Worm (Caenorhabditis elegans) whole organism, midembryonic: ENCODE data around the gene mlh-1.

ENCODE experiments used
- T22C8.4 ChIP-seq: fragments of 200-800 bp; sonication (Bioruptor generic); IDR thresholded peaks from 2 replicates; pipeline ENCODE4 v1.3.6; 2022; ENCODE audit warnings: missing genetic modification characterization, missing compliant biosample characterization
- cog-1 ChIP-seq: sonication (generic microtip); optimal IDR thresholded peaks from 2 replicates; lab custom pipeline; 2016; ENCODE audit warnings: missing genetic modification characterization, missing compliant biosample characterization
- flt-1 ChIP-seq: fragments of 200-800 bp; sonication (Bioruptor generic); IDR thresholded peaks from 2 replicates; pipeline ENCODE4 v1.3.6; 2022; ENCODE audit warnings: missing genetic modification characterization, missing compliant biosample characterization
- klf-2 ChIP-seq: fragments of 200-800 bp; sonication (Bioruptor generic); conservative IDR thresholded peaks from 2 replicates; pipeline ENCODE4 v1.3.6; 2022; ENCODE audit warnings: missing genetic modification reagents, missing genetic modification characterization, missing compliant biosample characterization
- ref-1 ChIP-seq: fragments of 200-800 bp; sonication (Bioruptor generic); conservative IDR thresholded peaks from 2 replicates; pipeline ENCODE4 v1.3.6; 2022; ENCODE audit warnings: missing genetic modification reagents, missing genetic modification characterization, missing compliant biosample characterization
- tab-1 ChIP-seq: fragments of 200-800 bp; sonication (Bioruptor generic); IDR thresholded peaks from 2 replicates; pipeline ENCODE4 v1.3.6; 2022; ENCODE audit warnings: missing genetic modification characterization, missing compliant biosample characterization
- ztf-23 ChIP-seq: fragments of 200-800 bp; sonication (Bioruptor generic); IDR thresholded peaks from 2 replicates; pipeline ENCODE4 v1.3.6; 2022; ENCODE audit warnings: missing genetic modification reagents, missing genetic modification characterization, missing compliant biosample characterization
- ztf-29 ChIP-seq: fragments of 200-800 bp; sonication (Bioruptor generic); IDR thresholded peaks from 2 replicates; pipeline ENCODE4 v1.3.6; 2022; ENCODE audit warnings: missing genetic modification reagents, missing genetic modification characterization, missing compliant biosample characterization

DNA sequence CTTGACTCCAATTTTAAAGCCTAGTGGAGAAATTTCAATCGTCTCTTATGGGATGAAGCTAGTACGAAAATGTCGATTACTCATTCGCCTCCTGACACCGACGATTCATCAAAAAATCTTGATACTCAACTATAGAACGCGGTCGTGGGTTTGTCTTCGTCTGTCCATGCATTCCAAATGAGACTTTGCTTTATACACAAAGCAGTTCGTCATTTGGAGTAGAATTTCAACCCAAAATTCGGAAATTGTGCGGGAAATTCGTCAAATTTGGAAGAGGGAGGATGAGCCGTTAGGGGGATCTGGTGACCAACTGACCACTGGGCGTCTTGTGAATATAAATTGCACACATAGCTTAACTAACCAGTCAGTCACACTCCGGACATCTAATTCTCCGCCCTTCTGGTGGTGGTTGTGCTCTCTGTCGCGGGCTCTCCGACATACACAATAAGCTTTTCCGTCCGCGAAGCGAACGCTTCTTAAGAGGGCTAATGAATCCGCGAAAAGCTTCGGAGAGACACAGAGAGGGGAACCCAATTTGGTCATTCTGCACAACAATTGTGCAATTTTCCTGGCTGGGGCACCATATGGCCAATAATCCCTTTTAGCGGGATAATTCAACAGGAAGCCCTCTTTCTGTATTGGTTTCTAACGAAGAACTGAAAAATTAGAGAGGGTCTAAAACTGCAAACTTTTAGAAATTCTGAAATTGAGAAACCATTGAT is 10.9 kb upstream of the mlh-1 start:
- TF ChIP-seq flt-1: no peak
- no peak for TF ChIP-seq klf-2 (GFP tag; lab: Robert Waterston, UW)
- TF ChIP-seq ztf-23 (GFP tag; lab: Robert Waterston, UW): no peak
- no peak for TF ChIP-seq cog-1
- TF ChIP-seq T22C8.4 (GFP tag; lab: Robert Waterston, UW): no peak
- no peak for TF ChIP-seq ref-1 (GFP tag; lab: Robert Waterston, UW)
- TF ChIP-seq tab-1 (GFP tag; lab: Robert Waterston, UW): no peak
- no peak for TF ChIP-seq ztf-29
